Worm (Caenorhabditis elegans): ENCODE data around the gene rab-6.2.

Gene rab-6.2

ce11 chrX:17181220-17181619 is 41.1 kb upstream of the rab-6.2 start (continued):
- TF ChIP-seq alr-1 (tag; optimal IDR thresholded peaks at IDR 0.05; ENCODE audit: borderline replicate concordance) = no peak
- TF ChIP-seq unc-98 (GFP tag; IDR thresholded peaks at IDR 0.05) = no peak
- TF ChIP-seq pqm-1 (tag; optimal IDR thresholded peaks at IDR 0.05) = no peak
- TF ChIP-seq nhr-84 (tag; optimal IDR thresholded peaks at IDR 0.05) = no peak
- peak; percentile 4; the same call in 1 of the 2 replicates for TF ChIP-seq isw-1 (GFP tag; IDR thresholded peaks at IDR 0.05)
- no peak for TF ChIP-seq zag-1 (tag; optimal IDR thresholded peaks at IDR 0.05)
- peak; percentile 49 for TF ChIP-seq sox-4 (tag; optimal IDR thresholded peaks at IDR 0.05)
- TF ChIP-seq mep-1 (tag; optimal IDR thresholded peaks at IDR 0.05) = peak; percentile 85
- peak; percentile 25 for TF ChIP-seq lir-3 (tag; optimal IDR thresholded peaks at IDR 0.05; ENCODE audit: poor library complexity)
- peak; percentile 77 for TF ChIP-seq skn-1 (tag; optimal IDR thresholded peaks at IDR 0.05)
- TF ChIP-seq aha-1 (tag; optimal IDR thresholded peaks at IDR 0.05) = no peak
- TF ChIP-seq ceh-63 (GFP tag; optimal IDR thresholded peaks at IDR 0.05) = no peak
- TF ChIP-seq mdl-1 (tag; optimal IDR thresholded peaks at IDR 0.05) = peak in 1 of 2 experiments; percentile 48
- TF ChIP-seq swsn-7 (tag; optimal IDR thresholded peaks at IDR 0.05) = peak; percentile 58
- peak; percentile 69 for TF ChIP-seq fos-1 (tag; optimal IDR thresholded peaks at IDR 0.05)
- TF ChIP-seq nhr-90 (tag; optimal IDR thresholded peaks at IDR 0.05; ENCODE audit: poor library complexity) = peak; percentile 75
- peak; percentile 15 for TF ChIP-seq hpl-2 (GFP tag; optimal IDR thresholded peaks at IDR 0.05)
- peak; percentile 78 for TF ChIP-seq nhr-11 (tag; optimal IDR thresholded peaks at IDR 0.05)
- no peak for TF ChIP-seq unc-30 (tag; optimal IDR thresholded peaks at IDR 0.05)
- TF ChIP-seq rnt-1 (tag; optimal IDR thresholded peaks at IDR 0.05) = peak; percentile 85
- peak; percentile 54 for TF ChIP-seq unc-86 (tag; optimal IDR thresholded peaks at IDR 0.05)
- peak; percentile 22 for TF ChIP-seq elt-2 (tag; optimal IDR thresholded peaks at IDR 0.05)
- TF ChIP-seq ces-1 (GFP tag; optimal IDR thresholded peaks at IDR 0.05) = no peak
- TF ChIP-seq ztf-4 (tag; optimal IDR thresholded peaks at IDR 0.05) = peak; percentile 8
- TF ChIP-seq ceh-90 (tag; optimal IDR thresholded peaks at IDR 0.05) = no peak
- TF ChIP-seq egl-13 (tag; optimal IDR thresholded peaks at IDR 0.05) = no peak
- no peak for TF ChIP-seq C04F5.9 (tag; optimal IDR thresholded peaks at IDR 0.05)
- peak; percentile 53 for TF ChIP-seq fkh-8 (tag; optimal IDR thresholded peaks at IDR 0.05)
- TF ChIP-seq zip-4 (GFP tag; optimal IDR thresholded peaks at IDR 0.05) = peak; percentile 40
- TF ChIP-seq dsc-1 (tag; optimal IDR thresholded peaks at IDR 0.05) = no peak
- no peak for TF ChIP-seq nhr-28 (tag; optimal IDR thresholded peaks at IDR 0.05)
- no peak for TF ChIP-seq nhr-76 (tag; optimal IDR thresholded peaks at IDR 0.05)
- TF ChIP-seq lsy-2 (tag; optimal IDR thresholded peaks at IDR 0.05) = peak; percentile 57 to 69
- peak; percentile 65 for TF ChIP-seq nhr-85 (tag)
- TF ChIP-seq nhr-12 (tag; optimal IDR thresholded peaks at IDR 0.05) = no peak
- TF ChIP-seq fkh-10 (GFP tag; optimal IDR thresholded peaks at IDR 0.05) = peak; percentile 35
- no peak for TF ChIP-seq fkh-4 (tag; optimal IDR thresholded peaks at IDR 0.05; ENCODE audit: borderline replicate concordance)
- TF ChIP-seq lin-14 (GFP tag; optimal IDR thresholded peaks at IDR 0.05) = peak; percentile 81
- TF ChIP-seq lin-13 (GFP tag; optimal IDR thresholded peaks at IDR 0.05) = peak; percentile 57
- TF ChIP-seq pax-3 (tag; optimal IDR thresholded peaks at IDR 0.05) = no peak
- peak; percentile 67 for TF ChIP-seq lin-39 (tag; optimal IDR thresholded peaks at IDR 0.05)
- TF ChIP-seq ceh-8 (GFP tag; optimal IDR thresholded peaks at IDR 0.05) = peak; percentile 52
- peak; percentile 86 to 89 (median 88) for TF ChIP-seq ceh-82 (tag; optimal IDR thresholded peaks at IDR 0.05)
- TF ChIP-seq jun-1 (tag; optimal IDR thresholded peaks at IDR 0.05) = peak; percentile 86
- no peak for TF ChIP-seq hlh-4 (tag; optimal IDR thresholded peaks at IDR 0.05)
- peak; percentile 51 for TF ChIP-seq xbp-1 (tag; optimal IDR thresholded peaks at IDR 0.05)
- no peak for TF ChIP-seq sup-37 (GFP tag; optimal IDR thresholded peaks at IDR 0.05)
- TF ChIP-seq irx-1 (tag; optimal IDR thresholded peaks at IDR 0.05) = peak; percentile 38
- no peak for TF ChIP-seq vab-15 (tag; optimal IDR thresholded peaks at IDR 0.05)
- no peak for TF ChIP-seq ama-1 (optimal IDR thresholded peaks at IDR 0.05)
- no peak for TF ChIP-seq Y116A8C.19 (tag; optimal IDR thresholded peaks at IDR 0.05; ENCODE audit: borderline replicate concordance)
- TF ChIP-seq unc-130 (tag; optimal IDR thresholded peaks at IDR 0.05) = peak; percentile 41
- TF ChIP-seq efl-1 (optimal IDR thresholded peaks at IDR 0.05) = peak; percentile 53 to 68
- peak; percentile 5 to 40 for TF ChIP-seq efl-1 (GFP tag; optimal IDR thresholded peaks at IDR 0.05 in 1 of 2)
